Fruit fly (Drosophila melanogaster): ENCODE data around the gene Dnaaf6.
A peak's percentile ranks its signal among the peaks of the same experiment; 100 is the strongest.

The Dnaaf6 gene

dm6 chr3L:14678097-14678679 is 6.4 kb upstream of the Dnaaf6 start, which contains the start of gene CG4914 (continued):
- TF ChIP-seq CG3995 (GFP tag; optimal IDR thresholded peaks at IDR 0.05), result no peak
- peak; percentile 35 for TF ChIP-seq CG8359 (GFP tag; optimal IDR thresholded peaks at IDR 0.05; ENCODE audit: borderline replicate concordance)
- TF ChIP-seq fd3F (GFP tag; optimal IDR thresholded peaks at IDR 0.05), result peak; percentile 51
- no peak for TF ChIP-seq emc (GFP tag; optimal IDR thresholded peaks at IDR 0.05)
- peak; percentile 64 for TF ChIP-seq Meics (GFP tag; optimal IDR thresholded peaks at IDR 0.05)
- peak; percentile 22 for TF ChIP-seq gcm2 (GFP tag; optimal IDR thresholded peaks at IDR 0.05)
- TF ChIP-seq Elba2 (GFP tag; optimal IDR thresholded peaks at IDR 0.05), result no peak
- no peak; the same call in 2 of the 3 replicates for TF ChIP-seq CG14050 (GFP tag; IDR thresholded peaks at IDR 0.05)
- TF ChIP-seq CG16863 (GFP tag; optimal IDR thresholded peaks at IDR 0.05), result peak; percentile 8
- TF ChIP-seq Bgb (GFP tag; IDR thresholded peaks at IDR 0.05; ENCODE audit: partially characterized antibody), result no peak
- TF ChIP-seq gsb (GFP tag; IDR thresholded peaks at IDR 0.05), result no peak
- TF ChIP-seq CG15479 (GFP tag; optimal IDR thresholded peaks at IDR 0.05), result no peak
- 0 out of 3 replicates have a peak, but pooled peaks have one; percentile 50 for TF ChIP-seq H15 (GFP tag; IDR thresholded peaks at IDR 0.05)
- TF ChIP-seq CG7372 (GFP tag; IDR thresholded peaks at IDR 0.05), result 0 out of 2 replicates have a peak, but pooled peaks have one; percentile 22
- TF ChIP-seq CG12219 (GFP tag; optimal IDR thresholded peaks at IDR 0.05), result peak; percentile 41
- TF ChIP-seq CG7556 (GFP tag; optimal IDR thresholded peaks at IDR 0.05), result peak; percentile 88
- TF ChIP-seq TFAM (GFP tag; optimal IDR thresholded peaks at IDR 0.05), result no peak
- TF ChIP-seq Dfd (GFP tag; optimal IDR thresholded peaks at IDR 0.05), result no peak
- peak in 1 of 2 experiments; percentile 76 for TF ChIP-seq Hr51 (GFP tag; optimal IDR thresholded peaks at IDR 0.05)
- TF ChIP-seq pfk (GFP tag; optimal IDR thresholded peaks at IDR 0.05), result no peak

dm6 chr3L:14681504-14681903 is 3.1 kb upstream of the Dnaaf6 start:
- no peak for TF ChIP-seq Dref (GFP tag; IDR thresholded peaks at IDR 0.05)
- peak in 1 of 2 experiments; percentile 17 for TF ChIP-seq crp (GFP tag; optimal IDR thresholded peaks at IDR 0.05)
- peak; percentile 77 for TF ChIP-seq sqz (GFP tag; optimal IDR thresholded peaks at IDR 0.05)
- TF ChIP-seq CG15479 (GFP tag; optimal IDR thresholded peaks at IDR 0.05), result no peak
- TF ChIP-seq unc-4 (GFP tag; IDR thresholded peaks at IDR 0.05; ENCODE audit: partially characterized antibody), result 0 out of 2 replicates have a peak, but pooled peaks have one; percentile 20
- no peak for TF ChIP-seq B-H2 (GFP tag; optimal IDR thresholded peaks at IDR 0.05)
- TF ChIP-seq CG12391 (tag; optimal IDR thresholded peaks at IDR 0.05), result no peak
- TF ChIP-seq dmrt99B (tag; optimal IDR thresholded peaks at IDR 0.05), result no peak
- no peak for TF ChIP-seq CG10462 (GFP tag; optimal IDR thresholded peaks at IDR 0.05)
- peak; percentile 2 for TF ChIP-seq scrt (GFP tag; optimal IDR thresholded peaks at IDR 0.05)
- TF ChIP-seq Trl (optimal IDR thresholded peaks at IDR 0.05), result peak; percentile 21 to 25
- TF ChIP-seq Trl (GFP tag; optimal IDR thresholded peaks at IDR 0.05), result no peak
- peak; percentile 5 for TF ChIP-seq abd-A (tag; optimal IDR thresholded peaks at IDR 0.05)
- peak; percentile 37; the same call in 1 of the 2 replicates for TF ChIP-seq Drgx (GFP tag; IDR thresholded peaks at IDR 0.05)
- peak; percentile 94 for TF ChIP-seq z (GFP tag; IDR thresholded peaks at IDR 0.05)

- TF ChIP-seq Doc3 (GFP tag; IDR thresholded peaks at IDR 0.05; ENCODE audit: partially characterized antibody), result no peak
- no peak for TF ChIP-seq BEAF-32 (GFP tag; optimal IDR thresholded peaks at IDR 0.05)
- TF ChIP-seq CG7987 (GFP tag; optimal IDR thresholded peaks at IDR 0.05), result no peak
- TF ChIP-seq slbo (GFP tag; IDR thresholded peaks at IDR 0.05), result no peak
- peak; percentile 75 for TF ChIP-seq CG13894 (tag; optimal IDR thresholded peaks at IDR 0.05)
- no peak for TF ChIP-seq tgo (GFP tag; IDR thresholded peaks at IDR 0.05)
- no peak for TF ChIP-seq CG12236 (GFP tag; optimal IDR thresholded peaks at IDR 0.05)
- no peak for TF ChIP-seq Nf-YC (tag; optimal IDR thresholded peaks at IDR 0.05)
- TF ChIP-seq sc (optimal IDR thresholded peaks at IDR 0.05), result no peak
- TF ChIP-seq sc (GFP tag; optimal IDR thresholded peaks at IDR 0.05), result no peak
- TF ChIP-seq Ets65A (GFP tag), result peak; percentile 77
- TF ChIP-seq CG15269 (tag; optimal IDR thresholded peaks at IDR 0.05), result no peak
- TF ChIP-seq CG15011 (GFP tag; optimal IDR thresholded peaks at IDR 0.05), result no peak
- no peak for TF ChIP-seq sr (GFP tag; IDR thresholded peaks at IDR 0.05)
- no peak for TF ChIP-seq crp (GFP tag; optimal IDR thresholded peaks at IDR 0.05)
Observed at dm6 chr3L:14686251-14686650, 1.7 kb downstream of the Dnaaf6 start.
